Worm (Caenorhabditis elegans) whole organism, L2 larva: ENCODE results near the gene R02D5.24.

Source experiments
- ama-1 ChIP-seq: fragments of 150-350 bp; optimal IDR thresholded peaks from 2 replicates; lab custom pipeline; 2018; ENCODE audit warnings: inconsistent platforms
- dmd-4 ChIP-seq: sonication (generic microtip); optimal IDR thresholded peaks from 2 replicates; lab custom pipeline; 2017; ENCODE audit warnings: missing biosample characterization, missing genetic modification characterization
- egl-27 ChIP-seq: sonication (generic microtip); optimal IDR thresholded peaks from 3 replicates; lab custom pipeline; 2017; ENCODE audit warnings: missing biosample characterization, missing genetic modification reagents, missing genetic modification characterization
- lsy-2 ChIP-seq, 2 experiments: fragments of 150-350 bp in 1 of 2; sonication (generic microtip) in 1 of 2; optimal IDR thresholded peaks; 2 replicates each; lab custom pipeline; 2014 to 2017; ENCODE audit warnings: missing biosample characterization in 2 of 2, missing genetic modification characterization in 2 of 2
- nhr-11 ChIP-seq: fragments of 150-350 bp; optimal IDR thresholded peaks from 2 replicates; lab custom pipeline; 2014; ENCODE audit warnings: missing biosample characterization, missing genetic modification characterization
- nhr-12 ChIP-seq: fragments of 150-350 bp; optimal IDR thresholded peaks from 2 replicates; lab custom pipeline; 2014; ENCODE audit warnings: missing biosample characterization, missing genetic modification characterization
- sem-4 ChIP-seq: fragments of 150-350 bp; optimal IDR thresholded peaks from 2 replicates; lab custom pipeline; 2014; ENCODE audit warnings: missing biosample characterization, missing genetic modification reagents, missing genetic modification characterization
- snpc-4 ChIP-seq: fragments of 150-350 bp; optimal IDR thresholded peaks from 2 replicates; lab custom pipeline; 2014; ENCODE audit warnings: missing biosample characterization, missing genetic modification characterization
- zag-1 ChIP-seq: fragments of 150-350 bp; optimal IDR thresholded peaks from 2 replicates; lab custom pipeline; 2014; ENCODE audit warnings: missing biosample characterization, missing genetic modification characterization
- ztf-11 ChIP-seq: sonication (generic microtip); optimal IDR thresholded peaks from 2 replicates; lab custom pipeline; 2017; ENCODE audit warnings: missing biosample characterization, missing genetic modification characterization

DNA sequence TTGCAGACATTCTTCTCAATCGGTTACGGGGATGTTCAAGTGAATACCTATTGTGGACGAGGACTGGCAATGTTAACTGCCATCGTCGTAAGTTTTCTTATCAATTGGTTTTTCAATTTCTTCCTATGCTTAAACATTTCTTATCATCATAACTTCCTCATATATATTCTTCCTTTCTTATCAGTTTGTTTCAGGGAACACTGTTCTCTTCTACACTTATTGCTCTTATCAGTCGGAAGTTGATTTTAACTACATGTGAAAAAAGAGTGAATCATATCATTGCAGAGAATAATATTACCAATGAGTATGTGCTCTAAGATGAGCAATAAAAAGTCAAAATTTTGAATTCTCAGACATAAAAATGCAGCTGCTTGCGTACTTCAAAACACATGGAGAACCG is 41.0 kb downstream of the R02D5.24 start:
- TF ChIP-seq dmd-4 (no peak), nhr-12 (no peak), egl-27 (no peak), lsy-2 (tag; optimal IDR thresholded peaks at IDR 0.05; lab: Kevin White, UChicago) (no peak), ama-1 (lab: Kevin White, UChicago) (no peak), sem-4 (tag; lab: Kevin White, UChicago) (no peak), snpc-4 (tag; lab: Kevin White, UChicago) (no peak), ztf-11 (tag; lab: Kevin White, UChicago) (no peak), zag-1 (no peak), nhr-11 (tag; lab: Kevin White, UChicago) (no peak)
